Worm (Caenorhabditis elegans) whole organism, late embryonic: ENCODE results near the gene C54H2.4.

Source experiments
- T23F11.4 ChIP-seq: fragments of 200-800 bp; sonication (Bioruptor generic); optimal IDR thresholded peaks from 2 replicates; lab custom pipeline; 2018; ENCODE audit warnings: mild to moderate bottlenecking, missing genetic modification characterization, missing compliant biosample characterization
- ceh-30 ChIP-seq: fragments of 150-350 bp; optimal IDR thresholded peaks from 2 replicates; lab custom pipeline; 2014; ENCODE audit warnings: missing biosample characterization, missing genetic modification characterization
- elt-2 ChIP-seq: sonication (generic microtip); optimal IDR thresholded peaks from 2 replicates; lab custom pipeline; 2016; ENCODE audit warnings: missing genetic modification reagents, missing genetic modification characterization, missing compliant biosample characterization
- ets-4 ChIP-seq: sonication (generic microtip); optimal IDR thresholded peaks from 2 replicates; lab custom pipeline; 2016; ENCODE audit warnings: missing genetic modification characterization, missing compliant biosample characterization
- nhr-232 ChIP-seq: sonication (generic microtip); optimal IDR thresholded peaks from 2 replicates; lab custom pipeline; 2016; ENCODE audit warnings: missing genetic modification characterization, missing compliant biosample characterization
- npax-4 ChIP-seq: sonication (generic microtip); optimal IDR thresholded peaks from 2 replicates; lab custom pipeline; 2016; ENCODE audit warnings: missing genetic modification characterization, missing compliant biosample characterization
- pha-4 ChIP-seq: fragments of 150-350 bp; optimal IDR thresholded peaks from 2 replicates; lab custom pipeline; 2018; ENCODE audit warnings: missing biosample characterization, missing genetic modification reagents, missing genetic modification characterization
- ttx-3 ChIP-seq: sonication (generic microtip); optimal IDR thresholded peaks from 2 replicates; lab custom pipeline; 2016; ENCODE audit warnings: missing genetic modification reagents, missing genetic modification characterization, missing compliant biosample characterization

- TF ChIP-seq pha-4 (tag; lab: Kevin White, UChicago): no peak
- no peak for TF ChIP-seq ceh-30 (tag; lab: Kevin White, UChicago)
- no peak for TF ChIP-seq ets-4
- no peak for TF ChIP-seq T23F11.4 (GFP tag; lab: Kevin White, UChicago)
- TF ChIP-seq nhr-232 (tag; lab: Kevin White, UChicago): no peak
- no peak for TF ChIP-seq elt-2
- no peak for TF ChIP-seq npax-4 (tag; lab: Kevin White, UChicago)
- TF ChIP-seq ttx-3: no peak
These were observed 40.1 kb upstream of the C54H2.4 start for ce11 chrX:5810677-5811076.
